Worm (Caenorhabditis elegans) whole organism, L1 larva: ENCODE data around the gene his-38.

Source experiments
- C16A3.4 ChIP-seq: fragments of 150-350 bp; optimal IDR thresholded peaks from 2 replicates; lab custom pipeline; 2014; ENCODE audit warnings: missing biosample characterization, missing genetic modification characterization
- aha-1 ChIP-seq: fragments of 150-350 bp; optimal IDR thresholded peaks from 2 replicates; lab custom pipeline; 2014; ENCODE audit warnings: missing biosample characterization, missing genetic modification characterization
- elt-3 ChIP-seq, 6 experiments: fragments of 150-350 bp in 1 of 6; sonication (generic microtip); optimal IDR thresholded peaks; 2 replicates each; lab custom pipeline; 2017 to 2018; ENCODE audit warnings: missing biosample characterization in 6 of 6, missing genetic modification characterization in 6 of 6, inconsistent platforms in 1 of 6
- fkh-10 ChIP-seq: sonication (generic microtip); optimal IDR thresholded peaks from 2 replicates; lab custom pipeline; 2017; ENCODE audit warnings: missing biosample characterization, missing genetic modification reagents, missing genetic modification characterization
- fos-1 ChIP-seq: fragments of 150-350 bp; optimal IDR thresholded peaks from 2 replicates; lab custom pipeline; 2014; ENCODE audit warnings: missing biosample characterization, missing genetic modification characterization
- hlh-17 ChIP-seq: fragments of 200-800 bp; sonication (Bioruptor generic); optimal IDR thresholded peaks from 2 replicates; lab custom pipeline; 2018; ENCODE audit warnings: missing genetic modification characterization, mild to moderate bottlenecking, missing compliant biosample characterization, moderate library complexity, borderline replicate concordance
- mef-2 ChIP-seq: fragments of 150-350 bp; optimal IDR thresholded peaks from 2 replicates; lab custom pipeline; 2014; ENCODE audit warnings: missing biosample characterization, missing genetic modification characterization
- nhr-12 ChIP-seq: sonication (generic microtip); optimal IDR thresholded peaks from 2 replicates; lab custom pipeline; 2017; ENCODE audit warnings: missing biosample characterization, missing genetic modification characterization
- tbx-2 ChIP-seq: sonication (generic microtip); optimal IDR thresholded peaks from 2 replicates; lab custom pipeline; 2016; ENCODE audit warnings: missing genetic modification characterization, missing compliant biosample characterization
- unc-30 ChIP-seq: sonication (generic microtip); optimal IDR thresholded peaks from 2 replicates; lab custom pipeline; 2017; ENCODE audit warnings: missing biosample characterization, missing genetic modification characterization
- ztf-4 ChIP-seq: fragments of 150-350 bp; optimal IDR thresholded peaks from 2 replicates; lab custom pipeline; 2014; ENCODE audit warnings: missing biosample characterization, missing genetic modification characterization

ce11 chrX:7290859-7291628 lies 18.6 kb downstream of the his-38 start:
- no peak for TF ChIP-seq elt-3 (tag; optimal IDR thresholded peaks at IDR 0.05; lab: Kevin White, UChicago)
- TF ChIP-seq C16A3.4 (tag; lab: Kevin White, UChicago), result no peak
- TF ChIP-seq tbx-2, result no peak
- no peak for TF ChIP-seq aha-1 (tag; lab: Kevin White, UChicago)
- TF ChIP-seq hlh-17 (GFP tag; lab: Kevin White, UChicago), result no peak
- TF ChIP-seq fkh-10 (GFP tag; lab: Kevin White, UChicago), result no peak
- no peak for TF ChIP-seq nhr-12
- TF ChIP-seq unc-30 (tag; lab: Kevin White, UChicago), result no peak
- no peak for TF ChIP-seq fos-1 (tag; lab: Kevin White, UChicago)
- TF ChIP-seq ztf-4 (tag; lab: Kevin White, UChicago), result no peak
- TF ChIP-seq mef-2, result no peak
